Worm (Caenorhabditis elegans) whole organism, early embryonic: ENCODE results near the gene T12G3.6.

Experiments
- ama-1 ChIP-seq: fragments of 150-350 bp; optimal IDR thresholded peaks from 2 replicates; lab custom pipeline; 2014
- sea-1 ChIP-seq: fragments of 200-800 bp; sonication (Bioruptor generic); conservative IDR thresholded peaks from 2 replicates; pipeline ENCODE4 v1.3.6; 2022; ENCODE audit warnings: missing genetic modification characterization, missing compliant biosample characterization

ce11 chrIV:12047552-12048347, 16.7 kb upstream of the T12G3.6 start, which contains the start of gene T12G3.4:
- no peak for TF ChIP-seq sea-1 (GFP tag; lab: Robert Waterston, UW)
- TF ChIP-seq ama-1 (lab: Kevin White, UChicago), result no peak
